Worm (Caenorhabditis elegans) whole organism, late embryonic: ENCODE results near the gene Y82E9BR.20.

ENCODE experiments used
- C08G9.2 ChIP-seq: sonication (generic microtip); optimal IDR thresholded peaks from 2 replicates; lab custom pipeline; 2016; ENCODE audit warnings: mild to moderate bottlenecking, missing genetic modification characterization, moderate library complexity, missing compliant biosample characterization
- T23F11.4 ChIP-seq: fragments of 200-800 bp; sonication (Bioruptor generic); optimal IDR thresholded peaks from 2 replicates; lab custom pipeline; 2018; ENCODE audit warnings: mild to moderate bottlenecking, missing genetic modification characterization, missing compliant biosample characterization
- Y22D7AL.16 ChIP-seq: sonication (generic microtip); optimal IDR thresholded peaks from 2 replicates; lab custom pipeline; 2016; ENCODE audit warnings: missing genetic modification characterization, missing compliant biosample characterization
- ahr-1 ChIP-seq: sonication (generic microtip); optimal IDR thresholded peaks from 2 replicates; lab custom pipeline; 2016; ENCODE audit warnings: missing genetic modification characterization, missing compliant biosample characterization
- ceh-14 ChIP-seq: sonication (generic microtip); optimal IDR thresholded peaks from 2 replicates; lab custom pipeline; 2016; ENCODE audit warnings: missing genotype, missing genetic modification characterization, missing compliant biosample characterization
- ceh-18 ChIP-seq: sonication (generic microtip); optimal IDR thresholded peaks from 2 replicates; lab custom pipeline; 2016; ENCODE audit warnings: missing genetic modification characterization, missing compliant biosample characterization
- ceh-24 ChIP-seq: sonication (generic microtip); optimal IDR thresholded peaks from 2 replicates; lab custom pipeline; 2016; ENCODE audit warnings: mild to moderate bottlenecking, missing genetic modification characterization, missing compliant biosample characterization
- ceh-9 ChIP-seq: sonication (generic microtip); optimal IDR thresholded peaks from 2 replicates; lab custom pipeline; 2016; ENCODE audit warnings: mild to moderate bottlenecking, missing genetic modification characterization, inconsistent platforms, missing compliant biosample characterization
- elt-2 ChIP-seq: sonication (generic microtip); optimal IDR thresholded peaks from 2 replicates; lab custom pipeline; 2016; ENCODE audit warnings: missing genetic modification reagents, missing genetic modification characterization, missing compliant biosample characterization
- elt-4 ChIP-seq: sonication (generic microtip); optimal IDR thresholded peaks from 2 replicates; lab custom pipeline; 2016; ENCODE audit warnings: missing genetic modification characterization, missing compliant biosample characterization
- ets-4 ChIP-seq: sonication (generic microtip); optimal IDR thresholded peaks from 2 replicates; lab custom pipeline; 2016; ENCODE audit warnings: missing genetic modification characterization, missing compliant biosample characterization
- eyg-1 ChIP-seq: sonication (generic microtip); optimal IDR thresholded peaks from 2 replicates; lab custom pipeline; 2016; ENCODE audit warnings: missing genotype, missing genetic modification characterization, missing compliant biosample characterization
- fkh-10 ChIP-seq: fragments of 150-350 bp; optimal IDR thresholded peaks from 2 replicates; lab custom pipeline; 2014; ENCODE audit warnings: missing biosample characterization, missing genetic modification reagents, missing genetic modification characterization
- fkh-6 ChIP-seq: sonication (generic microtip); optimal IDR thresholded peaks from 2 replicates; lab custom pipeline; 2016; ENCODE audit warnings: missing genetic modification characterization, missing compliant biosample characterization
- hlh-30 ChIP-seq: sonication (generic microtip); optimal IDR thresholded peaks from 2 replicates; lab custom pipeline; 2017; ENCODE audit warnings: antibody characterized with exemption, missing genetic modification characterization, missing compliant biosample characterization; ENCODE audit not compliant: insufficient read depth
- hlh-6 ChIP-seq: sonication (generic microtip); optimal IDR thresholded peaks from 2 replicates; lab custom pipeline; 2016; ENCODE audit warnings: missing genotype, missing genetic modification characterization, missing compliant biosample characterization
- lim-6 ChIP-seq: sonication (generic microtip); optimal IDR thresholded peaks from 2 replicates; lab custom pipeline; 2016; ENCODE audit warnings: missing genetic modification characterization, missing compliant biosample characterization
- madf-2 ChIP-seq: sonication (generic microtip); optimal IDR thresholded peaks from 2 replicates; lab custom pipeline; 2017; ENCODE audit warnings: missing genetic modification characterization, missing compliant biosample characterization
- mec-3 ChIP-seq: sonication (generic microtip); optimal IDR thresholded peaks from 2 replicates; lab custom pipeline; 2016; ENCODE audit warnings: borderline replicate concordance, missing genetic modification characterization, missing compliant biosample characterization
- nfya-1 ChIP-seq: sonication (generic microtip); optimal IDR thresholded peaks from 2 replicates; lab custom pipeline; 2017; ENCODE audit warnings: missing genetic modification characterization, mild to moderate bottlenecking, missing compliant biosample characterization, antibody characterized with exemption, moderate library complexity
- npax-4 ChIP-seq: sonication (generic microtip); optimal IDR thresholded peaks from 2 replicates; lab custom pipeline; 2016; ENCODE audit warnings: missing genetic modification characterization, missing compliant biosample characterization
- pag-3 ChIP-seq: sonication (generic microtip); optimal IDR thresholded peaks from 2 replicates; lab custom pipeline; 2016; ENCODE audit warnings: missing compliant biosample characterization, missing genetic modification characterization, borderline replicate concordance
- pax-1 ChIP-seq: fragments of 150-350 bp; optimal IDR thresholded peaks from 2 replicates; lab custom pipeline; 2014; ENCODE audit warnings: missing biosample characterization, missing genetic modification characterization
- ref-2 ChIP-seq: sonication (generic microtip); optimal IDR thresholded peaks from 2 replicates; lab custom pipeline; 2016; ENCODE audit warnings: missing genetic modification characterization, missing compliant biosample characterization
- sox-4 ChIP-seq: sonication (generic microtip); optimal IDR thresholded peaks from 2 replicates; lab custom pipeline; 2017; ENCODE audit warnings: mild to moderate bottlenecking, missing genetic modification characterization, inconsistent platforms, missing compliant biosample characterization
- tbx-2 ChIP-seq: sonication (generic microtip); optimal IDR thresholded peaks from 2 replicates; lab custom pipeline; 2016; ENCODE audit warnings: missing genetic modification characterization, missing compliant biosample characterization
- unc-42 ChIP-seq: sonication (generic microtip); optimal IDR thresholded peaks from 2 replicates; lab custom pipeline; 2016; ENCODE audit warnings: missing genotype, missing genetic modification characterization, missing compliant biosample characterization
- unc-55 ChIP-seq: sonication (generic microtip); optimal IDR thresholded peaks from 2 replicates; lab custom pipeline; 2017; ENCODE audit warnings: missing biosample characterization, missing genetic modification reagents, missing genetic modification characterization
- zip-5 ChIP-seq: sonication (generic microtip); optimal IDR thresholded peaks from 2 replicates; lab custom pipeline; 2016; ENCODE audit warnings: missing genetic modification characterization, missing compliant biosample characterization

Y82E9BR.20 gene

ce11 chrIII:1389988-1390387 is 15.8 kb downstream of the Y82E9BR.20 start:
- TF ChIP-seq lim-6 (tag; lab: Kevin White, UChicago) (no peak), elt-2 (peak; percentile 86), hlh-30 (tag; lab: Kevin White, UChicago) (no peak)

ce11 chrIII:1391752-1392151 is 17.5 kb downstream of the Y82E9BR.20 start, which contains the start of gene pals-17:
Gene pals-17 (minus strand): TSS chrIII:1391852.
- TF ChIP-seq ets-4 (tag; lab: Kevin White, UChicago) (no peak), elt-4 (no peak), ahr-1 (tag; lab: Kevin White, UChicago) (no peak), sox-4 (tag; lab: Kevin White, UChicago) (no peak), T23F11.4 (GFP tag; lab: Kevin White, UChicago) (no peak), ceh-9 (tag; lab: Kevin White, UChicago) (no peak), unc-55 (GFP tag; lab: Kevin White, UChicago) (no peak), ceh-18 (no peak), madf-2 (tag; lab: Kevin White, UChicago) (no peak)

- TF ChIP-seq tbx-2 (tag; lab: Kevin White, UChicago) (no peak), elt-2 (peak; percentile 65)
These were observed 18.6 kb downstream of the Y82E9BR.20 start for ce11 chrIII:1392763-1393162.

ce11 chrIII:1395355-1395754 is 21.1 kb downstream of the Y82E9BR.20 start:
- TF ChIP-seq mec-3 (tag; lab: Kevin White, UChicago) (no peak), ceh-14 (tag; lab: Kevin White, UChicago) (no peak), fkh-6 (tag; lab: Kevin White, UChicago) (no peak), zip-5 (no peak)
- TF ChIP-seq, all 69 proteins: peak for 0

ce11 chrIII:1398183-1398582 is 24.0 kb downstream of the Y82E9BR.20 start:
- TF ChIP-seq ceh-24: no peak
- TF ChIP-seq elt-2: peak; percentile 63
- TF ChIP-seq, all 69 proteins: peak for 1

- no peak for TF ChIP-seq ceh-14 (tag; lab: Kevin White, UChicago)
- no peak for TF ChIP-seq unc-42 (tag; lab: Kevin White, UChicago)
- no peak for TF ChIP-seq pax-1 (tag; lab: Kevin White, UChicago)
- no peak for TF ChIP-seq C08G9.2 (tag; lab: Kevin White, UChicago)
- no peak for TF ChIP-seq Y22D7AL.16 (tag; lab: Kevin White, UChicago)
- TF ChIP-seq zip-5: no peak
- TF ChIP-seq ref-2 (tag; lab: Kevin White, UChicago): no peak
- no peak for TF ChIP-seq npax-4 (tag; lab: Kevin White, UChicago)
- TF ChIP-seq sox-4 (tag; lab: Kevin White, UChicago): no peak
- TF ChIP-seq elt-2: no peak
- TF ChIP-seq ahr-1 (tag; lab: Kevin White, UChicago): no peak
- TF ChIP-seq nfya-1 (tag; lab: Kevin White, UChicago): no peak
These were observed 25.5 kb downstream of the Y82E9BR.20 start, which contains the start of gene pals-16 for ce11 chrIII:1399670-1400069. Gene pals-16 (plus strand): TSS chrIII:1399970.

- no peak for TF ChIP-seq ahr-1 (tag; lab: Kevin White, UChicago)
- TF ChIP-seq eyg-1 (tag; lab: Kevin White, UChicago): no peak
- TF ChIP-seq Y22D7AL.16 (tag; lab: Kevin White, UChicago): no peak
- TF ChIP-seq, all 69 proteins: peak for 0
These were observed 27.3 kb downstream of the Y82E9BR.20 start, which contains the start of gene pals-19 for ce11 chrIII:1401497-1401990. Gene pals-19 (plus strand): TSS chrIII:1401940.

- no peak for TF ChIP-seq mec-3 (tag; lab: Kevin White, UChicago)
- no peak for TF ChIP-seq pag-3 (tag; lab: Kevin White, UChicago)
- TF ChIP-seq unc-55 (GFP tag; lab: Kevin White, UChicago): no peak
- TF ChIP-seq hlh-6 (tag; lab: Kevin White, UChicago): no peak
- TF ChIP-seq fkh-10 (GFP tag; lab: Kevin White, UChicago): no peak
- no peak for TF ChIP-seq npax-4 (tag; lab: Kevin White, UChicago)
- TF ChIP-seq pax-1 (tag; lab: Kevin White, UChicago): no peak
- TF ChIP-seq, all 69 proteins: peak for 0
These were observed 28.9 kb downstream of the Y82E9BR.20 start, which contains the start of gene pals-18 for ce11 chrIII:1403108-1403507. Gene pals-18 (plus strand): TSS chrIII:1403408.
